Worm (Caenorhabditis elegans) whole organism, late embryonic: Measurements from ENCODE around the gene gab-1.
A peak's percentile ranks its signal among the peaks of the same experiment; 100 is the strongest.

Experiments
- F13H6.1 ChIP-seq: sonication (generic microtip); optimal IDR thresholded peaks from 2 replicates; lab custom pipeline; 2016; ENCODE audit warnings: missing genetic modification characterization, missing compliant biosample characterization
- K02D7.2 ChIP-seq: sonication (generic microtip); optimal IDR thresholded peaks from 2 replicates; lab custom pipeline; 2017; ENCODE audit warnings: mild to moderate bottlenecking, missing genetic modification characterization, missing compliant biosample characterization
- K09A11.1 ChIP-seq: sonication (generic microtip); optimal IDR thresholded peaks from 2 replicates; lab custom pipeline; 2017; ENCODE audit warnings: antibody characterized with exemption, mild to moderate bottlenecking, missing genetic modification characterization, missing compliant biosample characterization; ENCODE audit not compliant: insufficient read depth
- Y22D7AL.16 ChIP-seq: sonication (generic microtip); optimal IDR thresholded peaks from 2 replicates; lab custom pipeline; 2016; ENCODE audit warnings: missing genetic modification characterization, missing compliant biosample characterization
- ama-1 ChIP-seq: fragments of 150-350 bp; optimal IDR thresholded peaks from 2 replicates; lab custom pipeline; 2014
- ceh-14 ChIP-seq: sonication (generic microtip); optimal IDR thresholded peaks from 2 replicates; lab custom pipeline; 2016; ENCODE audit warnings: missing genotype, missing genetic modification characterization, missing compliant biosample characterization
- ceh-2 ChIP-seq: sonication (generic microtip); optimal IDR thresholded peaks from 2 replicates; lab custom pipeline; 2016; ENCODE audit warnings: missing genotype, missing genetic modification characterization, missing compliant biosample characterization
- ceh-30 ChIP-seq: fragments of 150-350 bp; optimal IDR thresholded peaks from 2 replicates; lab custom pipeline; 2014; ENCODE audit warnings: missing biosample characterization, missing genetic modification characterization
- ceh-45 ChIP-seq: fragments of 200-800 bp; sonication (Bioruptor generic); IDR thresholded peaks from 2 replicates; pipeline ENCODE4 v1.3.6; 2022; ENCODE audit warnings: missing genetic modification reagents, missing genetic modification characterization, missing compliant biosample characterization
- che-1 ChIP-seq: sonication (generic microtip); optimal IDR thresholded peaks from 2 replicates; lab custom pipeline; 2016; ENCODE audit warnings: mild to moderate bottlenecking, missing genetic modification characterization, missing compliant biosample characterization
- dmd-4 ChIP-seq: sonication (generic microtip); optimal IDR thresholded peaks from 2 replicates; lab custom pipeline; 2016; ENCODE audit warnings: borderline replicate concordance, missing genetic modification characterization, missing compliant biosample characterization
- dve-1 ChIP-seq: sonication (generic microtip); optimal IDR thresholded peaks from 2 replicates; lab custom pipeline; 2017; ENCODE audit warnings: antibody characterized with exemption, mild to moderate bottlenecking, missing genetic modification characterization, missing compliant biosample characterization
- ets-4 ChIP-seq: sonication (generic microtip); optimal IDR thresholded peaks from 2 replicates; lab custom pipeline; 2016; ENCODE audit warnings: missing genetic modification characterization, missing compliant biosample characterization
- eyg-1 ChIP-seq: sonication (generic microtip); optimal IDR thresholded peaks from 2 replicates; lab custom pipeline; 2016; ENCODE audit warnings: missing genotype, missing genetic modification characterization, missing compliant biosample characterization
- fkh-6 ChIP-seq: sonication (generic microtip); optimal IDR thresholded peaks from 2 replicates; lab custom pipeline; 2016; ENCODE audit warnings: missing genetic modification characterization, missing compliant biosample characterization
- gmeb-2 ChIP-seq: sonication (generic microtip); optimal IDR thresholded peaks from 2 replicates; lab custom pipeline; 2016; ENCODE audit warnings: missing genetic modification characterization, inconsistent platforms, missing compliant biosample characterization
- hlh-8 ChIP-seq: sonication (generic microtip); optimal IDR thresholded peaks from 2 replicates; lab custom pipeline; 2016; ENCODE audit warnings: missing genotype, missing genetic modification characterization, missing compliant biosample characterization
- lin-11 ChIP-seq: fragments of 200-800 bp; sonication (Bioruptor generic); optimal IDR thresholded peaks from 2 replicates; lab custom pipeline; 2018; ENCODE audit warnings: mild to moderate bottlenecking, missing genetic modification characterization, missing compliant biosample characterization
- madf-2 ChIP-seq: sonication (generic microtip); optimal IDR thresholded peaks from 2 replicates; lab custom pipeline; 2017; ENCODE audit warnings: missing genetic modification characterization, missing compliant biosample characterization
- mec-3 ChIP-seq: sonication (generic microtip); optimal IDR thresholded peaks from 2 replicates; lab custom pipeline; 2016; ENCODE audit warnings: borderline replicate concordance, missing genetic modification characterization, missing compliant biosample characterization
- nfya-1 ChIP-seq: sonication (generic microtip); optimal IDR thresholded peaks from 2 replicates; lab custom pipeline; 2017; ENCODE audit warnings: missing genetic modification characterization, mild to moderate bottlenecking, missing compliant biosample characterization, antibody characterized with exemption, moderate library complexity
- nhr-11 ChIP-seq: fragments of 150-350 bp; optimal IDR thresholded peaks from 2 replicates; lab custom pipeline; 2014; ENCODE audit warnings: missing biosample characterization, missing genetic modification characterization
- nhr-232 ChIP-seq: sonication (generic microtip); optimal IDR thresholded peaks from 2 replicates; lab custom pipeline; 2016; ENCODE audit warnings: missing genetic modification characterization, missing compliant biosample characterization
- npax-4 ChIP-seq: sonication (generic microtip); optimal IDR thresholded peaks from 2 replicates; lab custom pipeline; 2016; ENCODE audit warnings: missing genetic modification characterization, missing compliant biosample characterization
- pat-9 ChIP-seq: fragments of 200-800 bp; sonication (Bioruptor generic); optimal IDR thresholded peaks from 2 replicates; lab custom pipeline; 2018; ENCODE audit warnings: mild to moderate bottlenecking, missing genetic modification characterization, moderate library complexity, missing compliant biosample characterization
- pha-2 ChIP-seq: sonication (generic microtip); optimal IDR thresholded peaks from 2 replicates; lab custom pipeline; 2017; ENCODE audit warnings: mild to moderate bottlenecking, missing genetic modification characterization, missing compliant biosample characterization
- pros-1 ChIP-seq: fragments of 150-350 bp; optimal IDR thresholded peaks from 2 replicates; lab custom pipeline; 2014; ENCODE audit warnings: missing biosample characterization, missing genetic modification reagents, missing genetic modification characterization
- ref-2 ChIP-seq: sonication (generic microtip); optimal IDR thresholded peaks from 2 replicates; lab custom pipeline; 2016; ENCODE audit warnings: missing genetic modification characterization, missing compliant biosample characterization
- sdc-2 ChIP-seq: sonication (generic microtip); optimal IDR thresholded peaks from 2 replicates; lab custom pipeline; 2016; ENCODE audit warnings: missing genotype, missing genetic modification characterization, missing compliant biosample characterization
- syd-9 ChIP-seq: sonication (generic microtip); optimal IDR thresholded peaks from 2 replicates; lab custom pipeline; 2016; ENCODE audit warnings: mild to moderate bottlenecking, missing genetic modification characterization, moderate library complexity, missing compliant biosample characterization
- tbx-2 ChIP-seq: sonication (generic microtip); optimal IDR thresholded peaks from 2 replicates; lab custom pipeline; 2016; ENCODE audit warnings: missing genetic modification characterization, missing compliant biosample characterization
- tbx-7 ChIP-seq: sonication (generic microtip); optimal IDR thresholded peaks from 2 replicates; lab custom pipeline; 2016; ENCODE audit warnings: missing genotype, missing genetic modification characterization, missing compliant biosample characterization
- ttx-3 ChIP-seq: sonication (generic microtip); optimal IDR thresholded peaks from 2 replicates; lab custom pipeline; 2016; ENCODE audit warnings: missing genetic modification reagents, missing genetic modification characterization, missing compliant biosample characterization
- unc-42 ChIP-seq: sonication (generic microtip); optimal IDR thresholded peaks from 2 replicates; lab custom pipeline; 2016; ENCODE audit warnings: missing genotype, missing genetic modification characterization, missing compliant biosample characterization
- unc-86 ChIP-seq: sonication (generic microtip); optimal IDR thresholded peaks from 2 replicates; lab custom pipeline; 2016; ENCODE audit warnings: missing genetic modification characterization, missing compliant biosample characterization

Gene gab-1

ce11 chrIII:12750831-12751230, 28.7 kb downstream of the gab-1 start, which contains the start of the genes irld-60 and irld-20:
irld-60 (minus strand) TSS chrIII:12750931.
irld-20 (plus strand) TSS chrIII:12751109.
- TF ChIP-seq fkh-6 (no peak), K09A11.1 (no peak), syd-9 (tag; lab: Kevin White, UChicago) (no peak), K02D7.2 (tag; lab: Kevin White, UChicago) (no peak), eyg-1 (tag; lab: Kevin White, UChicago) (no peak), ceh-30 (tag; lab: Kevin White, UChicago) (no peak), pros-1 (no peak)

- TF ChIP-seq unc-42 (tag; lab: Kevin White, UChicago) (no peak), ama-1 (lab: Kevin White, UChicago) (no peak), ceh-30 (tag; lab: Kevin White, UChicago) (no peak), ttx-3 (tag; lab: Kevin White, UChicago) (no peak), ceh-14 (tag; lab: Kevin White, UChicago) (no peak), F13H6.1 (tag; lab: Kevin White, UChicago) (no peak), ceh-45 (GFP tag; lab: Robert Waterston, UW) (no peak), dve-1 (tag; lab: Kevin White, UChicago) (no peak), pat-9 (tag; lab: Kevin White, UChicago) (no peak), ceh-2 (tag; lab: Kevin White, UChicago) (no peak), sdc-2 (tag; lab: Kevin White, UChicago) (no peak), tbx-2 (tag; lab: Kevin White, UChicago) (no peak)
- TF ChIP-seq, all 69 proteins: peak for 0
Observed at ce11 chrIII:12746369-12746855, 33.1 kb downstream of the gab-1 start, which contains the start of gene Y111B2A.21. Y111B2A.21 (plus strand) TSS chrIII:12746419.

ce11 chrIII:12743515-12743914, 36.0 kb downstream of the gab-1 start:
- TF ChIP-seq ref-2 (tag; lab: Kevin White, UChicago) (no peak), che-1 (tag; lab: Kevin White, UChicago) (no peak)

ce11 chrIII:12740313-12740712, 39.2 kb downstream of the gab-1 start:
- TF ChIP-seq npax-4 (tag; lab: Kevin White, UChicago) = no peak
- TF ChIP-seq pat-9 (tag; lab: Kevin White, UChicago) = no peak
- no peak for TF ChIP-seq dmd-4
- no peak for TF ChIP-seq madf-2 (tag; lab: Kevin White, UChicago)
- peak; percentile 70 for TF ChIP-seq nfya-1 (tag; lab: Kevin White, UChicago)
- TF ChIP-seq gmeb-2 (tag; lab: Kevin White, UChicago) = no peak

- TF ChIP-seq hlh-8 (tag; lab: Kevin White, UChicago) (no peak), ref-2 (tag; lab: Kevin White, UChicago) (no peak)
Observed at ce11 chrIII:12738935-12739334, 40.6 kb downstream of the gab-1 start.

- TF ChIP-seq madf-2 (tag; lab: Kevin White, UChicago) = no peak
- no peak for TF ChIP-seq Y22D7AL.16 (tag; lab: Kevin White, UChicago)
- TF ChIP-seq npax-4 (tag; lab: Kevin White, UChicago) = no peak
- no peak for TF ChIP-seq lin-11 (tag; lab: Kevin White, UChicago)
- TF ChIP-seq K09A11.1 = no peak
- TF ChIP-seq ets-4 (tag; lab: Kevin White, UChicago) = no peak
- TF ChIP-seq eyg-1 (tag; lab: Kevin White, UChicago) = no peak
- no peak for TF ChIP-seq ceh-45 (GFP tag; lab: Robert Waterston, UW)
- no peak for TF ChIP-seq mec-3 (tag; lab: Kevin White, UChicago)
- TF ChIP-seq pha-2 (tag; lab: Kevin White, UChicago) = no peak
- TF ChIP-seq tbx-7 (tag; lab: Kevin White, UChicago) = no peak
- no peak for TF ChIP-seq sdc-2 (tag; lab: Kevin White, UChicago)
- no peak for TF ChIP-seq unc-86 (tag; lab: Kevin White, UChicago)
- no peak for TF ChIP-seq nhr-232
- no peak for TF ChIP-seq ttx-3 (tag; lab: Kevin White, UChicago)
- TF ChIP-seq ceh-30 (tag; lab: Kevin White, UChicago) = no peak
- TF ChIP-seq tbx-2 (tag; lab: Kevin White, UChicago) = no peak
- TF ChIP-seq pros-1 = no peak
- no peak for TF ChIP-seq gmeb-2 (tag; lab: Kevin White, UChicago)
- TF ChIP-seq nhr-11 = no peak
Observed at ce11 chrIII:12728149-12728548, 51.4 kb downstream of the gab-1 start.
